Worm (Caenorhabditis elegans) whole organism, L2 larva: ENCODE measurements around the gene H02F09.2.
A peak's percentile ranks its signal among the peaks of the same experiment; 100 is the strongest.

ENCODE experiments used
- C34F6.9 ChIP-seq: fragments of 150-350 bp; optimal IDR thresholded peaks from 2 replicates; lab custom pipeline; 2014; ENCODE audit warnings: missing biosample characterization, missing genetic modification characterization
- F13H6.1 ChIP-seq: sonication (generic microtip); optimal IDR thresholded peaks from 2 replicates; lab custom pipeline; 2016; ENCODE audit warnings: missing genetic modification characterization, missing compliant biosample characterization
- R02D3.7 ChIP-seq: fragments of 150-350 bp; optimal IDR thresholded peaks from 2 replicates; lab custom pipeline; 2014; ENCODE audit warnings: missing biosample characterization, missing genetic modification characterization
- Y55F3AM.14 ChIP-seq: fragments of 200-800 bp; sonication (Bioruptor generic); optimal IDR thresholded peaks from 2 replicates; lab custom pipeline; 2018; ENCODE audit warnings: mild to moderate bottlenecking, missing genetic modification characterization, missing compliant biosample characterization
- ZK546.5 ChIP-seq: sonication (generic microtip); optimal IDR thresholded peaks from 2 replicates; lab custom pipeline; 2017; ENCODE audit warnings: missing biosample characterization, missing genetic modification characterization
- alr-1 ChIP-seq: fragments of 150-350 bp; optimal IDR thresholded peaks from 2 replicates; lab custom pipeline; 2014; ENCODE audit warnings: missing biosample characterization, missing genetic modification characterization
- aly-2 ChIP-seq: fragments of 150-350 bp; optimal IDR thresholded peaks from 2 replicates; lab custom pipeline; 2014; ENCODE audit warnings: missing biosample characterization, missing genetic modification characterization
- ama-1 ChIP-seq: fragments of 150-350 bp; optimal IDR thresholded peaks from 2 replicates; lab custom pipeline; 2018; ENCODE audit warnings: inconsistent platforms
- blmp-1 ChIP-seq: sonication (generic microtip); optimal IDR thresholded peaks from 2 replicates; lab custom pipeline; 2017; ENCODE audit warnings: missing genetic modification characterization, mild to moderate bottlenecking, missing compliant biosample characterization, antibody characterized with exemption, moderate library complexity; ENCODE audit not compliant: insufficient read depth
- ceh-82 ChIP-seq: fragments of 150-350 bp; optimal IDR thresholded peaks from 2 replicates; lab custom pipeline; 2014; ENCODE audit warnings: missing biosample characterization, missing genetic modification characterization
- dmd-4 ChIP-seq: sonication (generic microtip); optimal IDR thresholded peaks from 2 replicates; lab custom pipeline; 2017; ENCODE audit warnings: missing biosample characterization, missing genetic modification characterization
- egl-27 ChIP-seq: sonication (generic microtip); optimal IDR thresholded peaks from 3 replicates; lab custom pipeline; 2017; ENCODE audit warnings: missing biosample characterization, missing genetic modification reagents, missing genetic modification characterization
- elt-1 ChIP-seq: fragments of 150-350 bp; optimal IDR thresholded peaks from 2 replicates; lab custom pipeline; 2014; ENCODE audit warnings: missing biosample characterization, missing genetic modification characterization
- elt-3 ChIP-seq: sonication (generic microtip); optimal IDR thresholded peaks from 2 replicates; lab custom pipeline; 2017; ENCODE audit warnings: missing biosample characterization, missing genetic modification characterization
- fos-1 ChIP-seq: fragments of 150-350 bp; optimal IDR thresholded peaks from 2 replicates; lab custom pipeline; 2014; ENCODE audit warnings: missing biosample characterization, missing genetic modification characterization
- gmeb-1 ChIP-seq: fragments of 150-350 bp; optimal IDR thresholded peaks from 2 replicates; lab custom pipeline; 2014; ENCODE audit warnings: missing biosample characterization, missing genetic modification characterization
- lin-11 ChIP-seq: fragments of 150-350 bp; sonication (generic microtip); optimal IDR thresholded peaks from 2 replicates; lab custom pipeline; 2014; ENCODE audit warnings: missing biosample characterization, missing genetic modification characterization, inconsistent platforms, mixed read lengths
- lin-13 ChIP-seq: fragments of 150-350 bp; optimal IDR thresholded peaks from 2 replicates; lab custom pipeline; 2014; ENCODE audit warnings: missing biosample characterization, missing genetic modification reagents, missing genetic modification characterization
- lsy-2 ChIP-seq, 2 experiments: fragments of 150-350 bp in 1 of 2; sonication (generic microtip) in 1 of 2; optimal IDR thresholded peaks; 2 replicates each; lab custom pipeline; 2014 to 2017; ENCODE audit warnings: missing biosample characterization in 2 of 2, missing genetic modification characterization in 2 of 2
- mab-5 ChIP-seq: fragments of 150-350 bp; optimal IDR thresholded peaks from 2 replicates; lab custom pipeline; 2014; ENCODE audit warnings: missing biosample characterization, missing genetic modification characterization
- mbf-1 ChIP-seq: sonication (generic microtip); optimal IDR thresholded peaks from 2 replicates; lab custom pipeline; 2017; ENCODE audit warnings: missing biosample characterization, missing genetic modification characterization
- nhr-11 ChIP-seq: fragments of 150-350 bp; optimal IDR thresholded peaks from 2 replicates; lab custom pipeline; 2014; ENCODE audit warnings: missing biosample characterization, missing genetic modification characterization
- nhr-129 ChIP-seq: fragments of 150-350 bp; optimal IDR thresholded peaks from 2 replicates; lab custom pipeline; 2014; ENCODE audit warnings: missing biosample characterization, missing genetic modification characterization
- nhr-21 ChIP-seq: fragments of 150-350 bp; optimal IDR thresholded peaks from 2 replicates; lab custom pipeline; 2014; ENCODE audit warnings: missing biosample characterization, missing genetic modification characterization
- nhr-23 ChIP-seq: fragments of 150-350 bp; optimal IDR thresholded peaks from 2 replicates; lab custom pipeline; 2014; ENCODE audit warnings: missing biosample characterization, missing genetic modification reagents, missing genetic modification characterization
- nhr-237 ChIP-seq: fragments of 150-350 bp; optimal IDR thresholded peaks from 2 replicates; lab custom pipeline; 2014; ENCODE audit warnings: missing biosample characterization, missing genetic modification characterization
- nhr-25 ChIP-seq: fragments of 150-350 bp; sonication (generic microtip); optimal IDR thresholded peaks from 3 replicates; lab custom pipeline; 2014; ENCODE audit warnings: missing biosample characterization, missing genetic modification characterization
- nhr-6 ChIP-seq: fragments of 150-350 bp; optimal IDR thresholded peaks from 2 replicates; lab custom pipeline; 2014; ENCODE audit warnings: missing biosample characterization, missing genetic modification characterization
- nhr-77 ChIP-seq: fragments of 150-350 bp; optimal IDR thresholded peaks from 2 replicates; lab custom pipeline; 2014; ENCODE audit warnings: missing biosample characterization, missing genetic modification characterization
- sem-4 ChIP-seq: fragments of 150-350 bp; optimal IDR thresholded peaks from 2 replicates; lab custom pipeline; 2014; ENCODE audit warnings: missing biosample characterization, missing genetic modification reagents, missing genetic modification characterization
- skn-1 ChIP-seq: sonication (generic microtip); optimal IDR thresholded peaks from 2 replicates; lab custom pipeline; 2017; ENCODE audit warnings: missing biosample characterization, missing genetic modification characterization
- sma-3 ChIP-seq: sonication (generic microtip); optimal IDR thresholded peaks from 2 replicates; lab custom pipeline; 2016; ENCODE audit warnings: missing genetic modification reagents, missing genetic modification characterization, missing compliant biosample characterization
- sma-9 ChIP-seq, 2 experiments: fragments of 150-350 bp in 1 of 2; sonication (generic microtip) in 1 of 2; optimal IDR thresholded peaks; 2 replicates each; lab custom pipeline; 2014 to 2016; ENCODE audit warnings: missing genetic modification characterization in 2 of 2, mild to moderate bottlenecking in 1 of 2, missing biosample characterization in 1 of 2, missing compliant biosample characterization in 1 of 2, missing genetic modification reagents in 1 of 2, moderate library complexity in 1 of 2
- snpc-4 ChIP-seq: fragments of 150-350 bp; optimal IDR thresholded peaks from 2 replicates; lab custom pipeline; 2014; ENCODE audit warnings: missing biosample characterization, missing genetic modification characterization
- unc-39 ChIP-seq: fragments of 150-350 bp; optimal IDR thresholded peaks from 2 replicates; lab custom pipeline; 2014; ENCODE audit warnings: missing biosample characterization, missing genetic modification characterization
- zag-1 ChIP-seq: fragments of 150-350 bp; optimal IDR thresholded peaks from 2 replicates; lab custom pipeline; 2014; ENCODE audit warnings: missing biosample characterization, missing genetic modification characterization
- ztf-1 ChIP-seq: fragments of 200-800 bp; sonication (Bioruptor generic); conservative IDR thresholded peaks from 2 replicates; pipeline ENCODE4 v1.3.6; 2022; ENCODE audit warnings: missing genetic modification characterization, missing compliant biosample characterization
- ztf-4 ChIP-seq: fragments of 150-350 bp; optimal IDR thresholded peaks from 2 replicates; lab custom pipeline; 2014; ENCODE audit warnings: missing biosample characterization, missing genetic modification characterization

Gene H02F09.2

DNA sequence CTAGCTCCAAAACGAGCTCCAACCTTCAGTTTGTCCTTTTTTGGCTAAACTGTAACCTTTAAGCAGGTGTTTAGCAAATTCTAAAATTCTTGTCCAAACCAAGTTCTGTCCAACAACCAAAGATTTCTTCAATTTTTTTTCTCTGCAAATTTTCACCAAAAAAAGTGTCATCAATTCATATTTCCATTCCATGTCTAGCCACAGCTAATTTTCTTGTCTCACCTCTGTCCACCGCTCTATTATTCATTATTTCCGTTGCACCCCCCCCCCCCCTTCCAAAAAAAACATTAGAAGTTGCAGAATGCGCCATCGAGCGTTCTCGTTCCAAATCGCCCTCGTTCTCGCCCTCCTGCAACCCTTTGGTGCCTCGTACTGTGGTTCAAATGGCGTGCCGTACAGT is 4.3 kb downstream of the H02F09.2 start, which contains the start of gene wrt-9:
wrt-9 (plus strand) TSS at position 301 of the 400 bp plus-strand sequence.
- TF ChIP-seq nhr-6 (tag; lab: Kevin White, UChicago): no peak
- no peak for TF ChIP-seq nhr-21 (tag; lab: Kevin White, UChicago)
- TF ChIP-seq Y55F3AM.14 (GFP tag; lab: Kevin White, UChicago): no peak
- no peak for TF ChIP-seq ZK546.5 (tag; lab: Kevin White, UChicago)
- no peak for TF ChIP-seq R02D3.7 (tag; lab: Kevin White, UChicago)
- TF ChIP-seq egl-27: no peak
- TF ChIP-seq ceh-82: no peak
- TF ChIP-seq elt-3 (tag; lab: Kevin White, UChicago): no peak
- no peak for TF ChIP-seq dmd-4 (tag; lab: Kevin White, UChicago)
- no peak for TF ChIP-seq F13H6.1 (tag; lab: Kevin White, UChicago)
- TF ChIP-seq fos-1 (tag; lab: Kevin White, UChicago): no peak
- TF ChIP-seq gmeb-1 (tag; lab: Kevin White, UChicago): no peak
- no peak for TF ChIP-seq nhr-129 (tag; lab: Kevin White, UChicago)
- no peak for TF ChIP-seq sma-3 (GFP tag; lab: Kevin White, UChicago)

DNA sequence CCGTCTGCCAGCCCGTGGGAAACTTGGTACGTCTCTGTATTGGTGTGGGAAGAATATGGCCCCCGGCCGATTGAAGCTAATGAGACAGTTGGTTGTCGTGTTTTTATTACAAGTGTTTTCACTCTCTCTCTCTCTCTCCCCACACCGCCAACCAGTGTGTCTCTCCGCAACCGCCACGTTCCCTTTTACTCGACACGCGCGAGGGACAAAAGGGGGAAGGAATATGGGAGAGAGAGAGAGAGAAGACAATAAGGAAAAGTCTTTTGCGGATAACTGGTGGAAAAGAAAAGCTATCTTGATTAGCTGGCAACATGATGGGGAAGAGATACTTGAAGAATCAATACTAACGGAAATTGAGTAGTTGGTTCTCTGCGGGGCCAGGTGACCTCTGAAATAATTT is 6.6 kb downstream of the H02F09.2 start:
- TF ChIP-seq sma-9 (GFP tag; optimal IDR thresholded peaks at IDR 0.05; lab: Kevin White, UChicago) (no peak), sma-9 (tag; optimal IDR thresholded peaks at IDR 0.05; lab: Kevin White, UChicago) (no peak), nhr-129 (tag; lab: Kevin White, UChicago) (no peak), mab-5 (no peak), zag-1 (tag; lab: Kevin White, UChicago) (no peak), lsy-2 (tag; optimal IDR thresholded peaks at IDR 0.05; lab: Kevin White, UChicago) (no peak), blmp-1 (tag; lab: Kevin White, UChicago) (peak; percentile 41), sma-3 (GFP tag; lab: Kevin White, UChicago) (no peak), ama-1 (lab: Kevin White, UChicago) (no peak), nhr-11 (tag; lab: Kevin White, UChicago) (no peak), nhr-25 (peak; percentile 12), Y55F3AM.14 (GFP tag; lab: Kevin White, UChicago) (peak; percentile 10), egl-27 (no peak), nhr-237 (tag; lab: Kevin White, UChicago) (no peak), skn-1 (no peak), ztf-4 (tag; lab: Kevin White, UChicago) (no peak), ZK546.5 (tag; lab: Kevin White, UChicago) (no peak), sem-4 (no peak), ztf-1 (GFP tag; lab: Robert Waterston, UW) (no peak), lin-13 (GFP tag; lab: Kevin White, UChicago) (no peak), gmeb-1 (tag; lab: Kevin White, UChicago) (no peak), nhr-6 (tag; lab: Kevin White, UChicago) (no peak), dmd-4 (tag; lab: Kevin White, UChicago) (no peak), R02D3.7 (tag; lab: Kevin White, UChicago) (no peak), elt-3 (tag; lab: Kevin White, UChicago) (no peak), C34F6.9 (tag; lab: Kevin White, UChicago) (no peak), aly-2 (tag; lab: Kevin White, UChicago) (no peak), elt-1 (tag; lab: Kevin White, UChicago) (no peak), F13H6.1 (tag; lab: Kevin White, UChicago) (no peak), mbf-1 (tag; lab: Kevin White, UChicago) (no peak), nhr-77 (tag; lab: Kevin White, UChicago) (no peak), nhr-23 (no peak), nhr-21 (tag; lab: Kevin White, UChicago) (peak; percentile 10), unc-39 (tag; lab: Kevin White, UChicago) (no peak), alr-1 (tag; lab: Kevin White, UChicago) (no peak)

DNA sequence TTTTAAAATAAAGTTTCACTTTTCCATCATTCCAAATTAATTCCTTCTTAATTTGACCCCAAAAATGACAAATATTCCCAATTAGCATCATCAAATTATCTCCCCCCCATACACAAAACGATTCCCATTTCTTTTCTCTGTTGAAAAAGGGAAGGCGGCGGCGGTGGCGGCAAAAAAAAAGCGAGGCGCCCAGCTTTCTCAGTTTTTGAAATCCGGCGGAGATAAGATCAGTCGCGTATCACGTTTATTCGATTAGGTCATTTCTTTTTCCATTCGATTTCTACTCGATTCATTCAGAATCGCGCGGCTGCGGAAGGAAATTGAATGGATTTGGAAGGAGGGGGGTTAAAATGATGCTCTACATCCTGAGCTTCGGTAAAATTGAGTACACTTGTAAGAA is 11.9 kb downstream of the H02F09.2 start:
- TF ChIP-seq zag-1 (tag; lab: Kevin White, UChicago): no peak
- no peak for TF ChIP-seq R02D3.7 (tag; lab: Kevin White, UChicago)
- no peak for TF ChIP-seq snpc-4 (tag; lab: Kevin White, UChicago)
- no peak for TF ChIP-seq sma-3 (GFP tag; lab: Kevin White, UChicago)
- no peak for TF ChIP-seq nhr-21 (tag; lab: Kevin White, UChicago)
- no peak for TF ChIP-seq lin-11 (tag; lab: Kevin White, UChicago)
- no peak for TF ChIP-seq lin-13 (GFP tag; lab: Kevin White, UChicago)
